Worm (Caenorhabditis elegans) whole organism, early embryonic: ENCODE results near the gene K02A6.1.

Experiments
- B0310.2 ChIP-seq: sonication (generic microtip); optimal IDR thresholded peaks from 2 replicates; lab custom pipeline; 2016; ENCODE audit warnings: mild to moderate bottlenecking, missing genetic modification characterization, missing compliant biosample characterization
- F13C5.2 ChIP-seq: sonication (generic microtip); optimal IDR thresholded peaks from 2 replicates; lab custom pipeline; 2017; ENCODE audit warnings: mild to moderate bottlenecking, missing genetic modification characterization, inconsistent platforms, missing compliant biosample characterization
- aly-1 ChIP-seq: sonication (generic microtip); optimal IDR thresholded peaks from 2 replicates; lab custom pipeline; 2016; ENCODE audit warnings: missing genetic modification characterization, missing compliant biosample characterization
- ama-1 ChIP-seq: fragments of 150-350 bp; optimal IDR thresholded peaks from 2 replicates; lab custom pipeline; 2014
- ceh-13 ChIP-seq: fragments of 200-800 bp; sonication (Bioruptor generic); optimal IDR thresholded peaks from 2 replicates; lab custom pipeline; 2018; ENCODE audit warnings: mild to moderate bottlenecking, missing genetic modification characterization, missing compliant biosample characterization
- ceh-36 ChIP-seq: sonication (generic microtip); optimal IDR thresholded peaks from 2 replicates; lab custom pipeline; 2016; ENCODE audit warnings: missing genetic modification characterization, inconsistent platforms, missing compliant biosample characterization
- ets-7 ChIP-seq: sonication (generic microtip); optimal IDR thresholded peaks from 2 replicates; lab custom pipeline; 2016; ENCODE audit warnings: missing genotype, missing genetic modification characterization, missing compliant biosample characterization
- flt-1 ChIP-seq: fragments of 200-800 bp; sonication (Bioruptor generic); IDR thresholded peaks from 2 replicates; pipeline ENCODE4 v1.3.6; 2022; ENCODE audit warnings: missing genetic modification characterization, missing compliant biosample characterization
- hmbx-1 ChIP-seq: sonication (generic microtip); optimal IDR thresholded peaks from 2 replicates; lab custom pipeline; 2016; ENCODE audit warnings: mild to moderate bottlenecking, missing genetic modification characterization, missing compliant biosample characterization
- hmg-4 ChIP-seq: fragments of 200-800 bp; sonication (Bioruptor generic); optimal IDR thresholded peaks from 2 replicates; lab custom pipeline; 2018; ENCODE audit warnings: mild to moderate bottlenecking, missing genetic modification characterization, missing compliant biosample characterization
- hnd-1 ChIP-seq: sonication (generic microtip); optimal IDR thresholded peaks from 2 replicates; lab custom pipeline; 2016; ENCODE audit warnings: missing genetic modification characterization, missing compliant biosample characterization
- pes-1 ChIP-seq: fragments of 200-800 bp; sonication (Bioruptor generic); IDR thresholded peaks from 2 replicates; pipeline ENCODE4 v1.3.6; 2022; ENCODE audit warnings: missing genetic modification reagents, missing genetic modification characterization, missing compliant biosample characterization
- scrt-1 ChIP-seq: fragments of 200-800 bp; sonication (Bioruptor generic); IDR thresholded peaks from 2 replicates; pipeline ENCODE4 v1.3.6; 2022; ENCODE audit warnings: missing genetic modification characterization, missing compliant biosample characterization
- sea-1 ChIP-seq: fragments of 200-800 bp; sonication (Bioruptor generic); conservative IDR thresholded peaks from 2 replicates; pipeline ENCODE4 v1.3.6; 2022; ENCODE audit warnings: missing genetic modification characterization, missing compliant biosample characterization
- tbx-11 ChIP-seq: fragments of 200-800 bp; sonication (Bioruptor generic); IDR thresholded peaks from 2 replicates; pipeline ENCODE4 v1.3.6; 2022; ENCODE audit warnings: missing genetic modification characterization, missing compliant biosample characterization
- tbx-37 ChIP-seq: fragments of 200-800 bp; sonication (Bioruptor generic); conservative IDR thresholded peaks from 2 replicates; pipeline ENCODE4 v1.3.6; 2022; ENCODE audit warnings: missing genetic modification reagents, missing genetic modification characterization, missing compliant biosample characterization
- tra-4 ChIP-seq: sonication (generic microtip); optimal IDR thresholded peaks from 2 replicates; lab custom pipeline; 2017; ENCODE audit warnings: missing genetic modification characterization, missing compliant biosample characterization

K02A6.1 gene

ce11 chrX:8243116-8243515, 23.6 kb downstream of the K02A6.1 start:
- TF ChIP-seq hmg-4 (GFP tag; lab: Kevin White, UChicago): no peak
- TF ChIP-seq sea-1 (GFP tag; lab: Robert Waterston, UW): no peak
- TF ChIP-seq ets-7 (tag; lab: Kevin White, UChicago): no peak
- no peak for TF ChIP-seq F13C5.2 (tag; lab: Kevin White, UChicago)
- no peak for TF ChIP-seq ama-1 (lab: Kevin White, UChicago)
- TF ChIP-seq tbx-37 (GFP tag; lab: Robert Waterston, UW): no peak
- no peak for TF ChIP-seq hnd-1 (tag; lab: Kevin White, UChicago)
- TF ChIP-seq hmbx-1 (tag; lab: Kevin White, UChicago): no peak

ce11 chrX:8246126-8246525, 26.6 kb downstream of the K02A6.1 start, which contains the start of gene kqt-2:
TSS of gene kqt-2 (minus strand) at chrX:8246369.
- TF ChIP-seq tbx-37 (GFP tag; lab: Robert Waterston, UW) (no peak), flt-1 (GFP tag; lab: Robert Waterston, UW) (no peak), ets-7 (tag; lab: Kevin White, UChicago) (no peak), scrt-1 (GFP tag; lab: Robert Waterston, UW) (no peak), ama-1 (lab: Kevin White, UChicago) (no peak), hnd-1 (tag; lab: Kevin White, UChicago) (no peak), sea-1 (GFP tag; lab: Robert Waterston, UW) (no peak), F13C5.2 (tag; lab: Kevin White, UChicago) (no peak), ceh-36 (tag; lab: Kevin White, UChicago) (no peak), B0310.2 (tag; lab: Kevin White, UChicago) (no peak), tbx-11 (GFP tag; lab: Robert Waterston, UW) (no peak), pes-1 (GFP tag; lab: Robert Waterston, UW) (no peak), hmg-4 (GFP tag; lab: Kevin White, UChicago) (no peak), hmbx-1 (tag; lab: Kevin White, UChicago) (no peak), tra-4 (tag; lab: Kevin White, UChicago) (no peak), aly-1 (tag; lab: Kevin White, UChicago) (no peak), ceh-13 (no peak)

- no peak for TF ChIP-seq scrt-1 (GFP tag; lab: Robert Waterston, UW)
- no peak for TF ChIP-seq tbx-37 (GFP tag; lab: Robert Waterston, UW)
- TF ChIP-seq aly-1 (tag; lab: Kevin White, UChicago): no peak
- no peak for TF ChIP-seq F13C5.2 (tag; lab: Kevin White, UChicago)
- no peak for TF ChIP-seq hmbx-1 (tag; lab: Kevin White, UChicago)
- TF ChIP-seq ceh-13: no peak
- TF ChIP-seq sea-1 (GFP tag; lab: Robert Waterston, UW): no peak
- no peak for TF ChIP-seq hmg-4 (GFP tag; lab: Kevin White, UChicago)
Observed at ce11 chrX:8247088-8247487, 27.6 kb downstream of the K02A6.1 start.

ce11 chrX:8252293-8252692, 32.8 kb downstream of the K02A6.1 start, which contains the start of gene M60.6:
TSS of gene M60.6 (minus strand) at chrX:8252458.
- TF ChIP-seq B0310.2 (tag; lab: Kevin White, UChicago) (no peak), F13C5.2 (tag; lab: Kevin White, UChicago) (peak; percentile 35)

ce11 chrX:8255433-8255832, 35.9 kb downstream of the K02A6.1 start:
- TF ChIP-seq tra-4 (tag; lab: Kevin White, UChicago) (no peak), scrt-1 (GFP tag; lab: Robert Waterston, UW) (no peak), ceh-13 (no peak), hnd-1 (tag; lab: Kevin White, UChicago) (no peak), sea-1 (GFP tag; lab: Robert Waterston, UW) (no peak), aly-1 (tag; lab: Kevin White, UChicago) (no peak), ceh-36 (tag; lab: Kevin White, UChicago) (no peak), tbx-37 (GFP tag; lab: Robert Waterston, UW) (no peak), tbx-11 (GFP tag; lab: Robert Waterston, UW) (no peak), hmg-4 (GFP tag; lab: Kevin White, UChicago) (no peak), B0310.2 (tag; lab: Kevin White, UChicago) (no peak), flt-1 (GFP tag; lab: Robert Waterston, UW) (no peak), hmbx-1 (tag; lab: Kevin White, UChicago) (no peak)

- TF ChIP-seq F13C5.2 (tag; lab: Kevin White, UChicago) (no peak), pes-1 (GFP tag; lab: Robert Waterston, UW) (no peak), ama-1 (lab: Kevin White, UChicago) (no peak), hmg-4 (GFP tag; lab: Kevin White, UChicago) (no peak), scrt-1 (GFP tag; lab: Robert Waterston, UW) (no peak), B0310.2 (tag; lab: Kevin White, UChicago) (no peak), flt-1 (GFP tag; lab: Robert Waterston, UW) (no peak), ceh-36 (tag; lab: Kevin White, UChicago) (no peak)
Observed at ce11 chrX:8257687-8258086, 38.2 kb downstream of the K02A6.1 start.

- TF ChIP-seq hmg-4 (GFP tag; lab: Kevin White, UChicago) (no peak), ama-1 (lab: Kevin White, UChicago) (no peak), aly-1 (tag; lab: Kevin White, UChicago) (no peak), flt-1 (GFP tag; lab: Robert Waterston, UW) (no peak), sea-1 (GFP tag; lab: Robert Waterston, UW) (no peak), scrt-1 (GFP tag; lab: Robert Waterston, UW) (no peak), hmbx-1 (tag; lab: Kevin White, UChicago) (no peak), tbx-11 (GFP tag; lab: Robert Waterston, UW) (no peak), hnd-1 (tag; lab: Kevin White, UChicago) (no peak), ets-7 (tag; lab: Kevin White, UChicago) (no peak)
Observed at ce11 chrX:8261125-8261684, 41.7 kb downstream of the K02A6.1 start, which contains the start of gene M60.7. TSS of gene M60.7 (minus strand) at chrX:8261175.
